Worm (Caenorhabditis elegans) whole organism, L4/young adult: ENCODE data around the gene F59F3.6.
A peak's percentile ranks its signal among the peaks of the same experiment; 100 is the strongest.

Experiments
- dao-5 ChIP-seq: sonication (generic microtip); optimal IDR thresholded peaks from 2 replicates; lab custom pipeline; 2016; ENCODE audit warnings: missing genotype, missing genetic modification characterization, moderate library complexity, missing compliant biosample characterization
- him-1 ChIP-seq: sonication (generic microtip); optimal IDR thresholded peaks from 2 replicates; lab custom pipeline; 2016; ENCODE audit warnings: missing genotype, missing genetic modification reagents, missing genetic modification characterization, missing compliant biosample characterization

DNA sequence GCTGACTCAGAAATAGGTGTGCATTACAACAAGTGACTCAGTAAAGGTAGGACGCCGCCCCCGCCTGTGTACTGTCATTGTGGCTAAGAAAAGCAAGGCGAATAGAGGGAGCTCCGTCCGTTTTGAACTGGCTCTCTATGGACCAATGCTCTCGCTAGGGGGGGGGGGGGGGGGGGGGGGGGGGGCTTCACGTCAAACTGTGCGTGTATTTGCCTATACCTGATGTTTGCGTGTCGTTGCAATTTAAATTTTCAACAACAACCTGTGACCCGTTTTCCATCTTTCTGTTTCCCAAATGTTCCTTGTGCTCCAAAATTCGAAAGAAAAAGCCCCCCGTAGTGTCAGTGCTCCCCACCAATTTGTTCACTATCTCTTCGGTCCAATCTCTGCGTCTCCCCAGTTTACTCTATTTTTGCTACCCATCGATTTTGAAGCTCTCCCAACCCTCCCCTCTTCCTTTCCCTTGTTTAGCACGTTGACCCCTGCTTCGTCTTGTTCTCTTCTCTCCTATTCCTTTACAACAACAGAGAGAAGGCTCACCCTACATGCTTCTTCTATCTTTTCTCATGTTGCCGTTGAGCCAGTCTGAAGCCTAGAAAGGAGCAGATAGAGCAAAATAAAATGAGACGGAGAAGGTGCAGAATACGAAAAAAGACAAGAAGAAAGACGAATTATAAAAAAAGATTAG is 35.5 kb upstream of the F59F3.6 start:
- TF ChIP-seq dao-5 (tag; lab: Kevin White, UChicago) (no peak), him-1 (tag; lab: Kevin White, UChicago) (peak; percentile 54)
